Worm (Caenorhabditis elegans): Measurements from ENCODE around the gene luc-7L.

luc-7L gene

ce11 chrII:7707383-7707782 is at the start of gene luc-7L:
Gene luc-7L (minus strand): TSS chrII:7707483.
- TF ChIP-seq ztf-29 (GFP tag; IDR thresholded peaks at IDR 0.05): no peak

ce11 chrII:7756810-7757209 is 49.5 kb upstream of the luc-7L start:
- TF ChIP-seq klf-2 (GFP tag; conservative IDR thresholded peaks at IDR 0.05) (no peak), med-1 (GFP tag; optimal IDR thresholded peaks at IDR 0.05; ENCODE audit: insufficient read depth) (no peak), cog-1 (tag; optimal IDR thresholded peaks at IDR 0.05) (no peak), flt-1 (GFP tag; IDR thresholded peaks at IDR 0.05) (peak; percentile 80), ztf-29 (GFP tag; IDR thresholded peaks at IDR 0.05) (no peak), ztf-23 (GFP tag; IDR thresholded peaks at IDR 0.05) (0 out of 2 replicates have a peak, but pooled peaks have one; percentile 64), tab-1 (GFP tag; IDR thresholded peaks at IDR 0.05) (no peak), ref-1 (GFP tag; conservative IDR thresholded peaks at IDR 0.05) (peak; percentile 47; the same call in 1 of the 2 replicates), T22C8.4 (GFP tag; IDR thresholded peaks at IDR 0.05) (peak; percentile 27; the same call in 1 of the 2 replicates)

- TF ChIP-seq cog-1 (tag; optimal IDR thresholded peaks at IDR 0.05) (no peak), T22C8.4 (GFP tag; IDR thresholded peaks at IDR 0.05) (peak; percentile 78)
These were observed 47.9 kb upstream of the luc-7L start, which contains the start of the genes B0228.6 and B0228.1 for ce11 chrII:7755116-7755571. Gene B0228.6 (minus strand): TSS chrII:7755166. Gene B0228.1 (plus strand): TSS chrII:7755343.

ce11 chrII:7753500-7753899 is 46.2 kb upstream of the luc-7L start, which contains the start of gene trx-1:
Gene trx-1 (minus strand): TSS chrII:7753600.
- TF ChIP-seq ref-1 (GFP tag; conservative IDR thresholded peaks at IDR 0.05) (no peak), T22C8.4 (GFP tag; IDR thresholded peaks at IDR 0.05) (no peak)

- no peak for TF ChIP-seq ztf-23 (GFP tag; IDR thresholded peaks at IDR 0.05)
- no peak for TF ChIP-seq tab-1 (GFP tag; IDR thresholded peaks at IDR 0.05)
- no peak for TF ChIP-seq klf-2 (GFP tag; conservative IDR thresholded peaks at IDR 0.05)
- no peak for TF ChIP-seq flt-1 (GFP tag; IDR thresholded peaks at IDR 0.05)
These were observed 29.4 kb upstream of the luc-7L start for ce11 chrII:7736725-7737124.

ce11 chrII:7724603-7725002 is 17.3 kb upstream of the luc-7L start, which contains the start of gene cpna-2:
Gene cpna-2 (plus strand): TSS chrII:7724903.
- TF ChIP-seq ztf-23 (GFP tag; IDR thresholded peaks at IDR 0.05) (no peak), flt-1 (GFP tag; IDR thresholded peaks at IDR 0.05) (no peak), tab-1 (GFP tag; IDR thresholded peaks at IDR 0.05) (no peak), T22C8.4 (GFP tag; IDR thresholded peaks at IDR 0.05) (no peak), ref-1 (GFP tag; conservative IDR thresholded peaks at IDR 0.05) (no peak), klf-2 (GFP tag; conservative IDR thresholded peaks at IDR 0.05) (no peak), ztf-29 (GFP tag; IDR thresholded peaks at IDR 0.05) (no peak), med-1 (GFP tag; optimal IDR thresholded peaks at IDR 0.05; ENCODE audit: insufficient read depth) (no peak), cog-1 (tag; optimal IDR thresholded peaks at IDR 0.05) (no peak)

ce11 chrII:7722784-7723183 is 15.5 kb upstream of the luc-7L start:
- TF ChIP-seq cog-1 (tag; optimal IDR thresholded peaks at IDR 0.05): no peak
- no peak for TF ChIP-seq klf-2 (GFP tag; conservative IDR thresholded peaks at IDR 0.05)
- no peak for TF ChIP-seq med-1 (GFP tag; optimal IDR thresholded peaks at IDR 0.05; ENCODE audit: insufficient read depth)
- no peak for TF ChIP-seq flt-1 (GFP tag; IDR thresholded peaks at IDR 0.05)
- no peak for TF ChIP-seq ref-1 (GFP tag; conservative IDR thresholded peaks at IDR 0.05)
- TF ChIP-seq T22C8.4 (GFP tag; IDR thresholded peaks at IDR 0.05): no peak
- no peak for TF ChIP-seq ztf-29 (GFP tag; IDR thresholded peaks at IDR 0.05)
- TF ChIP-seq ztf-23 (GFP tag; IDR thresholded peaks at IDR 0.05): no peak
- no peak for TF ChIP-seq tab-1 (GFP tag; IDR thresholded peaks at IDR 0.05)

ce11 chrII:7720479-7720878 is 13.2 kb upstream of the luc-7L start:
- TF ChIP-seq T22C8.4 (GFP tag; IDR thresholded peaks at IDR 0.05): no peak
- no peak for TF ChIP-seq ref-1 (GFP tag; conservative IDR thresholded peaks at IDR 0.05)
- TF ChIP-seq tab-1 (GFP tag; IDR thresholded peaks at IDR 0.05): no peak
- no peak for TF ChIP-seq cog-1 (tag; optimal IDR thresholded peaks at IDR 0.05)

ce11 chrII:7719039-7719438 is 11.8 kb upstream of the luc-7L start:
- no peak for TF ChIP-seq cog-1 (tag; optimal IDR thresholded peaks at IDR 0.05)
- TF ChIP-seq T22C8.4 (GFP tag; IDR thresholded peaks at IDR 0.05): no peak
- no peak for TF ChIP-seq klf-2 (GFP tag; conservative IDR thresholded peaks at IDR 0.05)
- TF ChIP-seq flt-1 (GFP tag; IDR thresholded peaks at IDR 0.05): no peak
- no peak for TF ChIP-seq ztf-29 (GFP tag; IDR thresholded peaks at IDR 0.05)
- TF ChIP-seq ztf-23 (GFP tag; IDR thresholded peaks at IDR 0.05): no peak
- no peak for TF ChIP-seq ref-1 (GFP tag; conservative IDR thresholded peaks at IDR 0.05)
- no peak for TF ChIP-seq med-1 (GFP tag; optimal IDR thresholded peaks at IDR 0.05; ENCODE audit: insufficient read depth)
- TF ChIP-seq tab-1 (GFP tag; IDR thresholded peaks at IDR 0.05): no peak

ce11 chrII:7718491-7718890 is 11.2 kb upstream of the luc-7L start, which contains the start of gene cpna-5:
Gene cpna-5 (minus strand): TSS chrII:7718591.
- no peak for TF ChIP-seq ztf-29 (GFP tag; IDR thresholded peaks at IDR 0.05)
- no peak for TF ChIP-seq ztf-23 (GFP tag; IDR thresholded peaks at IDR 0.05)
- no peak for TF ChIP-seq med-1 (GFP tag; optimal IDR thresholded peaks at IDR 0.05; ENCODE audit: insufficient read depth)

ce11 chrII:7716112-7716511 is 8.8 kb upstream of the luc-7L start:
- TF ChIP-seq cog-1 (tag; optimal IDR thresholded peaks at IDR 0.05) (no peak), ztf-29 (GFP tag; IDR thresholded peaks at IDR 0.05) (no peak), T22C8.4 (GFP tag; IDR thresholded peaks at IDR 0.05) (no peak), klf-2 (GFP tag; conservative IDR thresholded peaks at IDR 0.05) (no peak), ztf-23 (GFP tag; IDR thresholded peaks at IDR 0.05) (no peak), flt-1 (GFP tag; IDR thresholded peaks at IDR 0.05) (no peak), med-1 (GFP tag; optimal IDR thresholded peaks at IDR 0.05; ENCODE audit: insufficient read depth) (no peak), ref-1 (GFP tag; conservative IDR thresholded peaks at IDR 0.05) (no peak), tab-1 (GFP tag; IDR thresholded peaks at IDR 0.05) (no peak)
